Worm (Caenorhabditis elegans) whole organism, L2 larva: Measurements from ENCODE around the gene tab-1.

ENCODE experiments used
- C34F6.9 ChIP-seq: fragments of 150-350 bp; optimal IDR thresholded peaks from 2 replicates; lab custom pipeline; 2014; ENCODE audit warnings: missing biosample characterization, missing genetic modification characterization
- F13H6.1 ChIP-seq: sonication (generic microtip); optimal IDR thresholded peaks from 2 replicates; lab custom pipeline; 2016; ENCODE audit warnings: missing genetic modification characterization, missing compliant biosample characterization
- Y55F3AM.14 ChIP-seq: fragments of 200-800 bp; sonication (Bioruptor generic); optimal IDR thresholded peaks from 2 replicates; lab custom pipeline; 2018; ENCODE audit warnings: mild to moderate bottlenecking, missing genetic modification characterization, missing compliant biosample characterization
- ZK546.5 ChIP-seq: sonication (generic microtip); optimal IDR thresholded peaks from 2 replicates; lab custom pipeline; 2017; ENCODE audit warnings: missing biosample characterization, missing genetic modification characterization
- alr-1 ChIP-seq: fragments of 150-350 bp; optimal IDR thresholded peaks from 2 replicates; lab custom pipeline; 2014; ENCODE audit warnings: missing biosample characterization, missing genetic modification characterization
- aly-2 ChIP-seq: fragments of 150-350 bp; optimal IDR thresholded peaks from 2 replicates; lab custom pipeline; 2014; ENCODE audit warnings: missing biosample characterization, missing genetic modification characterization
- ama-1 ChIP-seq: fragments of 150-350 bp; optimal IDR thresholded peaks from 2 replicates; lab custom pipeline; 2018; ENCODE audit warnings: inconsistent platforms
- blmp-1 ChIP-seq: sonication (generic microtip); optimal IDR thresholded peaks from 2 replicates; lab custom pipeline; 2017; ENCODE audit warnings: missing genetic modification characterization, mild to moderate bottlenecking, missing compliant biosample characterization, antibody characterized with exemption, moderate library complexity; ENCODE audit not compliant: insufficient read depth
- crh-2 ChIP-seq: sonication (generic microtip); optimal IDR thresholded peaks from 2 replicates; lab custom pipeline; 2017; ENCODE audit warnings: missing biosample characterization, missing genetic modification characterization
- dmd-4 ChIP-seq: sonication (generic microtip); optimal IDR thresholded peaks from 2 replicates; lab custom pipeline; 2017; ENCODE audit warnings: missing biosample characterization, missing genetic modification characterization
- egl-27 ChIP-seq: sonication (generic microtip); optimal IDR thresholded peaks from 3 replicates; lab custom pipeline; 2017; ENCODE audit warnings: missing biosample characterization, missing genetic modification reagents, missing genetic modification characterization
- elt-3 ChIP-seq: sonication (generic microtip); optimal IDR thresholded peaks from 2 replicates; lab custom pipeline; 2017; ENCODE audit warnings: missing biosample characterization, missing genetic modification characterization
- fos-1 ChIP-seq: fragments of 150-350 bp; optimal IDR thresholded peaks from 2 replicates; lab custom pipeline; 2014; ENCODE audit warnings: missing biosample characterization, missing genetic modification characterization
- gmeb-1 ChIP-seq: fragments of 150-350 bp; optimal IDR thresholded peaks from 2 replicates; lab custom pipeline; 2014; ENCODE audit warnings: missing biosample characterization, missing genetic modification characterization
- lin-11 ChIP-seq: fragments of 150-350 bp; sonication (generic microtip); optimal IDR thresholded peaks from 2 replicates; lab custom pipeline; 2014; ENCODE audit warnings: missing biosample characterization, missing genetic modification characterization, inconsistent platforms, mixed read lengths
- lsy-2 ChIP-seq, 2 experiments: fragments of 150-350 bp in 1 of 2; sonication (generic microtip) in 1 of 2; optimal IDR thresholded peaks; 2 replicates each; lab custom pipeline; 2014 to 2017; ENCODE audit warnings: missing biosample characterization in 2 of 2, missing genetic modification characterization in 2 of 2
- mab-5 ChIP-seq: fragments of 150-350 bp; optimal IDR thresholded peaks from 2 replicates; lab custom pipeline; 2014; ENCODE audit warnings: missing biosample characterization, missing genetic modification characterization
- mdl-1 ChIP-seq, 2 experiments: fragments of 150-350 bp in 1 of 2; sonication (generic microtip) in 1 of 2; optimal IDR thresholded peaks; 2 replicates each; lab custom pipeline; 2017; ENCODE audit warnings: missing biosample characterization in 2 of 2, missing genetic modification characterization in 2 of 2
- nhr-10 ChIP-seq: sonication (generic microtip); optimal IDR thresholded peaks from 2 replicates; lab custom pipeline; 2017; ENCODE audit warnings: missing biosample characterization, missing genetic modification characterization
- nhr-11 ChIP-seq: fragments of 150-350 bp; optimal IDR thresholded peaks from 2 replicates; lab custom pipeline; 2014; ENCODE audit warnings: missing biosample characterization, missing genetic modification characterization
- nhr-12 ChIP-seq: fragments of 150-350 bp; optimal IDR thresholded peaks from 2 replicates; lab custom pipeline; 2014; ENCODE audit warnings: missing biosample characterization, missing genetic modification characterization
- nhr-21 ChIP-seq: fragments of 150-350 bp; optimal IDR thresholded peaks from 2 replicates; lab custom pipeline; 2014; ENCODE audit warnings: missing biosample characterization, missing genetic modification characterization
- nhr-23 ChIP-seq: fragments of 150-350 bp; optimal IDR thresholded peaks from 2 replicates; lab custom pipeline; 2014; ENCODE audit warnings: missing biosample characterization, missing genetic modification reagents, missing genetic modification characterization
- nhr-25 ChIP-seq: fragments of 150-350 bp; sonication (generic microtip); optimal IDR thresholded peaks from 3 replicates; lab custom pipeline; 2014; ENCODE audit warnings: missing biosample characterization, missing genetic modification characterization
- nhr-77 ChIP-seq: fragments of 150-350 bp; optimal IDR thresholded peaks from 2 replicates; lab custom pipeline; 2014; ENCODE audit warnings: missing biosample characterization, missing genetic modification characterization
- peb-1 ChIP-seq: fragments of 150-350 bp; optimal IDR thresholded peaks from 2 replicates; lab custom pipeline; 2014; ENCODE audit warnings: missing biosample characterization, missing genetic modification characterization
- skn-1 ChIP-seq: sonication (generic microtip); optimal IDR thresholded peaks from 2 replicates; lab custom pipeline; 2017; ENCODE audit warnings: missing biosample characterization, missing genetic modification characterization
- sma-9 ChIP-seq, 2 experiments: fragments of 150-350 bp in 1 of 2; sonication (generic microtip) in 1 of 2; optimal IDR thresholded peaks; 2 replicates each; lab custom pipeline; 2014 to 2016; ENCODE audit warnings: missing genetic modification characterization in 2 of 2, mild to moderate bottlenecking in 1 of 2, missing biosample characterization in 1 of 2, missing compliant biosample characterization in 1 of 2, missing genetic modification reagents in 1 of 2, moderate library complexity in 1 of 2
- snpc-4 ChIP-seq: fragments of 150-350 bp; optimal IDR thresholded peaks from 2 replicates; lab custom pipeline; 2014; ENCODE audit warnings: missing biosample characterization, missing genetic modification characterization
- zag-1 ChIP-seq: fragments of 150-350 bp; optimal IDR thresholded peaks from 2 replicates; lab custom pipeline; 2014; ENCODE audit warnings: missing biosample characterization, missing genetic modification characterization
- ztf-1 ChIP-seq: fragments of 200-800 bp; sonication (Bioruptor generic); conservative IDR thresholded peaks from 2 replicates; pipeline ENCODE4 v1.3.6; 2022; ENCODE audit warnings: missing genetic modification characterization, missing compliant biosample characterization
- ztf-11 ChIP-seq: sonication (generic microtip); optimal IDR thresholded peaks from 2 replicates; lab custom pipeline; 2017; ENCODE audit warnings: missing biosample characterization, missing genetic modification characterization
- ztf-4 ChIP-seq: fragments of 150-350 bp; optimal IDR thresholded peaks from 2 replicates; lab custom pipeline; 2014; ENCODE audit warnings: missing biosample characterization, missing genetic modification characterization

Gene tab-1

ce11 chrII:6803024-6803423, at the start of gene tab-1:
Gene tab-1, plus strand, starts transcription at chrII:6803324.
- TF ChIP-seq nhr-10 (tag; lab: Kevin White, UChicago) (no peak), elt-3 (no peak), nhr-12 (tag; lab: Kevin White, UChicago) (no peak), snpc-4 (tag; lab: Kevin White, UChicago) (no peak), peb-1 (no peak), mdl-1 (tag; optimal IDR thresholded peaks at IDR 0.05; lab: Kevin White, UChicago) (no peak), nhr-11 (tag; lab: Kevin White, UChicago) (no peak)

- no peak for TF ChIP-seq F13H6.1 (tag; lab: Kevin White, UChicago)
- TF ChIP-seq, all 48 proteins: peak for 0
Measured at ce11 chrII:6754671-6755224, 48.4 kb upstream of the tab-1 start, which contains the start of the genes srx-95 and fis-1. Gene srx-95, minus strand, starts transcription at chrII:6754771. Gene fis-1, plus strand, starts transcription at chrII:6755174.

- no peak for TF ChIP-seq C34F6.9
- TF ChIP-seq F13H6.1 (tag; lab: Kevin White, UChicago) = no peak
- no peak for TF ChIP-seq ztf-11 (tag; lab: Kevin White, UChicago)
- no peak for TF ChIP-seq sma-9 (GFP tag; optimal IDR thresholded peaks at IDR 0.05; lab: Kevin White, UChicago)
- no peak for TF ChIP-seq sma-9 (tag; optimal IDR thresholded peaks at IDR 0.05; lab: Kevin White, UChicago)
- no peak for TF ChIP-seq mab-5
- no peak for TF ChIP-seq nhr-77 (tag; lab: Kevin White, UChicago)
- TF ChIP-seq nhr-10 (tag; lab: Kevin White, UChicago) = no peak
- no peak for TF ChIP-seq ZK546.5 (tag; lab: Kevin White, UChicago)
- TF ChIP-seq ama-1 = no peak
- TF ChIP-seq lin-11 (tag; lab: Kevin White, UChicago) = no peak
- no peak for TF ChIP-seq gmeb-1 (tag; lab: Kevin White, UChicago)
Measured at ce11 chrII:6756232-6756631, 46.9 kb upstream of the tab-1 start, which contains the start of gene F41G3.3. Gene F41G3.3, plus strand, starts transcription at chrII:6756532.

ce11 chrII:6764734-6765133, 38.4 kb upstream of the tab-1 start, which contains the start of gene nlp-50:
Gene nlp-50, plus strand, starts transcription at chrII:6765034.
- TF ChIP-seq nhr-10 (tag; lab: Kevin White, UChicago) = no peak
- TF ChIP-seq gmeb-1 (tag; lab: Kevin White, UChicago) = no peak
- no peak for TF ChIP-seq dmd-4 (tag; lab: Kevin White, UChicago)
- no peak for TF ChIP-seq egl-27
- TF ChIP-seq skn-1 (tag; lab: Kevin White, UChicago) = no peak
- TF ChIP-seq aly-2 (tag; lab: Kevin White, UChicago) = no peak
- TF ChIP-seq nhr-21 (tag; lab: Kevin White, UChicago) = no peak
- no peak for TF ChIP-seq blmp-1 (tag; lab: Kevin White, UChicago)
- no peak for TF ChIP-seq ztf-4 (tag; lab: Kevin White, UChicago)
- no peak for TF ChIP-seq lsy-2 (tag; optimal IDR thresholded peaks at IDR 0.05; lab: Kevin White, UChicago)
- TF ChIP-seq Y55F3AM.14 (GFP tag; lab: Kevin White, UChicago) = no peak
- no peak for TF ChIP-seq ztf-1 (GFP tag; lab: Robert Waterston, UW)
- no peak for TF ChIP-seq nhr-25
- no peak for TF ChIP-seq lin-11 (tag; lab: Kevin White, UChicago)
- TF ChIP-seq nhr-12 (tag; lab: Kevin White, UChicago) = no peak
- TF ChIP-seq zag-1 (tag; lab: Kevin White, UChicago) = no peak
- TF ChIP-seq alr-1 (tag; lab: Kevin White, UChicago) = no peak
- no peak for TF ChIP-seq snpc-4 (tag; lab: Kevin White, UChicago)
- no peak for TF ChIP-seq crh-2 (tag; lab: Kevin White, UChicago)
- no peak for TF ChIP-seq nhr-23

ce11 chrII:6768014-6768413, 35.1 kb upstream of the tab-1 start, which contains the start of gene F41G3.18:
Gene F41G3.18, plus strand, starts transcription at chrII:6768314.
- TF ChIP-seq ztf-1 (GFP tag; lab: Robert Waterston, UW) (no peak), fos-1 (tag; lab: Kevin White, UChicago) (peak; percentile 35)
